Worm (Caenorhabditis elegans): ENCODE results near the gene F36H12.5.

F36H12.5 gene

DNA sequence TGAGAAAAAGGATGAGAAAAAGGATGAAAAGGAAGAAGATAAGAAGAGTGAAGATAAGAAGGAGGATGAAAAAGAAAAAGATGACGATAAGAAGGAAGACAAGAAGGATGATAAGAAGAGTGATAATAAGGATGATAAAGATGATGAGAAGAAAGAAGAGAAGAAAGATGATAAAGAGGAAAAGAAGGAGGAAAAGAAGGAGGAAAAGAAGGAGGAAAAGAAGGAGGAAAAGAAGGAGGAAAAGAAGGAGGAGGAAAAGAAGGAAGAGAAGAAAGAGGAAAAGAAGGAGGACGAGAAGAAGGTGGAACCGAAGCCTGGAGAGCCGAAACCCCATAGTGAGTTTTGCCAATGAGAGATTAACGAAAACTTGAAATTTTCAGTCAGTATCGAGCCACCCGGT, 6.8 kb downstream of the F36H12.5 start:
- TF ChIP-seq ceh-34 (tag; optimal IDR thresholded peaks at IDR 0.05) (no peak), elt-2 (tag; optimal IDR thresholded peaks at IDR 0.05) (peak; percentile 70), mec-3 (tag; optimal IDR thresholded peaks at IDR 0.05; ENCODE audit: borderline replicate concordance) (no peak), ceh-30 (tag; optimal IDR thresholded peaks at IDR 0.05) (no peak)

DNA sequence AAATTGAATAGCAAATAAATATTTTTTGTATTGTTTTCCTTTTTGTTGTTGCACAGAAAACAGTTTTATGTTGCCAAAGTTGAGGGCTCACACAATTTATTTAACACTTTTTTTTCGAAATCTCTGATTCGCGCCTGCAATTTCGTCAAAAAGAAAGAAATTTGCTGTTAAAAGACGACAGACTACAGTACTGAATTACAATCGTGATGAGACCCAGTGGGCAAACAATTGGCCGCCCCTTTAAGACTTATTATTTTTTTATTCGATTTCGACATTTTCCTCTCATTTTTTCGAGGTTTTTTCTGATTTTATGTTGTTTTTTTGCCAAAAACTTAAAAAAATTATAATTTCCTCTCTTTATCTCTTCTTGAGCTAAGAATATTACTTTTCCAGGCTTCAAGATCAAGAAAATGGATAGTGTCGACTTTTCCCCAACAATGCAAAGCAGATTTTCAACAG, 7.6 kb downstream of the F36H12.5 start, which contains the start of gene slfl-4:
slfl-4 (plus strand) TSS at position 409 of the 459 bp plus-strand sequence.
- no peak for TF ChIP-seq K02D7.2 (tag; optimal IDR thresholded peaks at IDR 0.05)
- TF ChIP-seq ceh-9 (tag; optimal IDR thresholded peaks at IDR 0.05) = no peak
- TF ChIP-seq fkh-10 (GFP tag; optimal IDR thresholded peaks at IDR 0.05) = no peak
- no peak for TF ChIP-seq ceh-34 (tag; optimal IDR thresholded peaks at IDR 0.05)
- TF ChIP-seq sox-2 (GFP tag; IDR thresholded peaks at IDR 0.05) = no peak
- TF ChIP-seq unc-42 (tag; optimal IDR thresholded peaks at IDR 0.05) = no peak

DNA sequence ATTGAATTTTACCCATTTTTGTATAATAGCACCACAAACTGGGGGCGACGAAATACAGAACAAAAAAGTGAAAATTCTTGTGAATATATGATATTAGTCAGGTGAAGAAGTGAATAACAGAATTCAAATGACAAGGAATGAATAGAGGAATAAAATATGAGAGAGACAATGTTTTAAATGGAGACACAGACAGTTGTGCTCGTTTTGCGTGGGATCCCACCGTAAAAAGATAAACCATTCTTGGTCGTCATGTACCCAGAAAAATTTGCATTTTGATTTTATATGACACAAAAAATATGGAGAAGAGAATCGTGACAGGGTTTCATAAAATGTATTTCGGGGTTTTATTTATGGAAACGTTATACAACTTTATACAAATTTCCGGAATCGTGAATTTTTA, 11.2 kb downstream of the F36H12.5 start, which contains the start of gene F36H12.17:
F36H12.17 (minus strand) TSS at position 101 of the 400 bp plus-strand sequence.
- no peak for TF ChIP-seq zip-5 (tag; optimal IDR thresholded peaks at IDR 0.05)
- TF ChIP-seq dmd-4 (tag; optimal IDR thresholded peaks at IDR 0.05; ENCODE audit: borderline replicate concordance) = no peak
- TF ChIP-seq K09A11.1 (tag; optimal IDR thresholded peaks at IDR 0.05; ENCODE audit: insufficient read depth) = no peak
- TF ChIP-seq eyg-1 (tag; optimal IDR thresholded peaks at IDR 0.05) = no peak
- TF ChIP-seq sox-2 (GFP tag; IDR thresholded peaks at IDR 0.05) = no peak
- no peak for TF ChIP-seq ceh-9 (tag; optimal IDR thresholded peaks at IDR 0.05)
- no peak for TF ChIP-seq pat-9 (tag; optimal IDR thresholded peaks at IDR 0.05)
- no peak for TF ChIP-seq K02D7.2 (tag; optimal IDR thresholded peaks at IDR 0.05)
- no peak for TF ChIP-seq unc-3 (GFP tag; conservative IDR thresholded peaks at IDR 0.05)
- TF ChIP-seq unc-3 (tag; optimal IDR thresholded peaks at IDR 0.05) = no peak
- no peak for TF ChIP-seq hlh-15 (tag; optimal IDR thresholded peaks at IDR 0.05)
- TF ChIP-seq hlh-30 (tag; optimal IDR thresholded peaks at IDR 0.05; ENCODE audit: insufficient read depth) = no peak
- TF ChIP-seq hlh-8 (tag; optimal IDR thresholded peaks at IDR 0.05) = no peak
- no peak for TF ChIP-seq ama-1 (optimal IDR thresholded peaks at IDR 0.05)
- TF ChIP-seq nfya-1 (tag; optimal IDR thresholded peaks at IDR 0.05) = no peak
- no peak for TF ChIP-seq ztf-16 (tag; optimal IDR thresholded peaks at IDR 0.05)
- no peak for TF ChIP-seq ahr-1 (tag; optimal IDR thresholded peaks at IDR 0.05)
- no peak for TF ChIP-seq ceh-19 (GFP tag; optimal IDR thresholded peaks at IDR 0.05)

DNA sequence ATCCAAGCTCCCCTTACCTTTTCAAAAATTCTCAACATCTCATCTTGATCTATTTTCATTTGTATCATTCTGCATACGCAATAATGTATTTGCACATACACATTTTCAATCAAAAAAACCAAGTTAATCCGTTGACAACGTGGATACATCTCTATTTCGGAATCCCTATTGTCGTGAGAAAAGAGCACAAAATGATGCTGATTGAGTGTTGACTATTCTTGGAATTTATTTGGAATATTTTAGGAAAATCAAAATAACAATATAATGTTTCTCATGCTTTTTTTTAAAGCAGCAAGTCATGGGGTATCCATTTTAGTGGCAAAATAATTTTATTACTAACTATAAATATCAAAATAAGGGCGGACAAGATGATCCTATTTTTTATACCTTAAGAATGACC, 14.9 kb downstream of the F36H12.5 start:
- no peak for TF ChIP-seq unc-3 (GFP tag; conservative IDR thresholded peaks at IDR 0.05)
- no peak for TF ChIP-seq unc-3 (tag; optimal IDR thresholded peaks at IDR 0.05)
- TF ChIP-seq fax-1 (tag; optimal IDR thresholded peaks at IDR 0.05) = no peak
- TF ChIP-seq hlh-13 (GFP tag; optimal IDR thresholded peaks at IDR 0.05) = no peak
- TF ChIP-seq lim-6 (tag; optimal IDR thresholded peaks at IDR 0.05) = no peak
- TF ChIP-seq C38D4.7 (GFP tag; optimal IDR thresholded peaks at IDR 0.05) = no peak
- no peak for TF ChIP-seq elt-2 (tag; optimal IDR thresholded peaks at IDR 0.05)
- no peak for TF ChIP-seq ceh-19 (GFP tag; optimal IDR thresholded peaks at IDR 0.05)
- no peak for TF ChIP-seq eyg-1 (tag; optimal IDR thresholded peaks at IDR 0.05)
- TF ChIP-seq ref-2 (tag; optimal IDR thresholded peaks at IDR 0.05) = no peak
- no peak for TF ChIP-seq ceh-22 (tag; optimal IDR thresholded peaks at IDR 0.05)
- TF ChIP-seq ceh-31 (tag; optimal IDR thresholded peaks at IDR 0.05) = no peak
- no peak for TF ChIP-seq F13H6.1 (tag; optimal IDR thresholded peaks at IDR 0.05)

DNA sequence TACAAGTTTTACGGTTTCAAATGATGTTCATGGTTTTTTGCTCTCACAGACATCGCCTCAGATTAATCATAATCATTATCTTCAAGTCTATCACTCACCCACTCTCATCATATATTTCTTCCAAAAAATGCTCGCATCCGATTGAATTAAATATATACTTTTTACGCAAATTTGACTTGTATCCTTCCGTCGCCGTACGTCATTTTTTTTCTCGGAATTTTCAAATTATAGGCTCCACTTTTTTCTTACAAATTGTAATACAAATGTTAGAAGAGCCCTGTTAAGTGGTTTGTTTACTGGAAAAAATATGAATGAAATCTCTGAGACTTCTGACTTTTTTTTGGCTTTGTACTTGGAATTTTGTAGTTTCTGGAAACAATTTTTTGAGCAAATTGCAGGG, 20.6 kb downstream of the F36H12.5 start:
- TF ChIP-seq ceh-31 (tag; optimal IDR thresholded peaks at IDR 0.05) = no peak
- no peak for TF ChIP-seq K09A11.1 (tag; optimal IDR thresholded peaks at IDR 0.05; ENCODE audit: insufficient read depth)
- TF ChIP-seq ttx-3 (tag; optimal IDR thresholded peaks at IDR 0.05) = no peak
- no peak for TF ChIP-seq ceh-18 (tag; optimal IDR thresholded peaks at IDR 0.05)
- TF ChIP-seq nhr-232 (tag; optimal IDR thresholded peaks at IDR 0.05) = no peak
- TF ChIP-seq ceh-22 (tag; optimal IDR thresholded peaks at IDR 0.05) = no peak
- TF ChIP-seq ceh-48 (tag; optimal IDR thresholded peaks at IDR 0.05) = no peak

Data from whole organism, late embryonic.